Worm (Caenorhabditis elegans): ENCODE results near the gene C25G4.17.

DNA sequence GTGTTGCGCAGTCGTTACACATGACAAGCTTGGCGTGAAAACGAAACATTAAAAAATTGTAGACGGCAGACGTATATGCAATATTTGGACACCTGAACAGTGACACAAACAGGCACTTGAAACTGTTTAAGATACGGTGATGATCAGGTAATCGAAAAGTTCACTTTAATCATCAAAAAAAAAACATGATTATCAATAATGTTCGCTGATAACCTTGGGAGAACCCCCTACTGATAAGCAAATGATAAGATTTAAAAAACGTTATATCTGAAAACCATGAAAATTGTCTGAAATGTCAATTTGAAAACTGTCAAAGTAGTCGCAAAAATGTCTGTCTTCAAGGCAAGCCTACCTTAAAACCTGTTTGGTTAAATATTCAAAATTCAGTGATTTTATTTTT is 41.8 kb upstream of the C25G4.17 start:
- TF ChIP-seq lin-39 (tag; optimal IDR thresholded peaks at IDR 0.05), result no peak
- TF ChIP-seq lin-11 (tag; optimal IDR thresholded peaks at IDR 0.05), result no peak
- no peak for TF ChIP-seq Y55F3AM.14 (GFP tag; optimal IDR thresholded peaks at IDR 0.05)
- TF ChIP-seq snpc-4 (tag; optimal IDR thresholded peaks at IDR 0.05), result no peak
- no peak for TF ChIP-seq mdl-1 (tag; optimal IDR thresholded peaks at IDR 0.05)
- no peak for TF ChIP-seq zag-1 (tag; optimal IDR thresholded peaks at IDR 0.05)
